Fruit fly (Drosophila melanogaster) whole organism, embryonic: Measurements from ENCODE around the gene CG10222.

ENCODE experiments used
- B-H1 ChIP-seq: fragments of 200-800 bp; sonication (Bioruptor generic); IDR thresholded peaks from 3 replicates; pipeline ENCODE4 v1.3.6; 2022; ENCODE audit warnings: missing biosample characterization, missing genetic modification characterization
- CG15073 ChIP-seq: fragments of 200-800 bp; sonication (Bioruptor generic); optimal IDR thresholded peaks from 2 replicates; lab custom pipeline; 2016; ENCODE audit warnings: missing biosample characterization, missing genetic modification characterization
- CG17328 ChIP-seq: fragments of 200-800 bp; sonication (Bioruptor generic); IDR thresholded peaks from 2 replicates; pipeline ENCODE4 v1.3.6; 2022; ENCODE audit warnings: missing biosample characterization, missing genetic modification characterization
- CG17359 ChIP-seq: fragments of 200-800 bp; sonication (Bioruptor generic); optimal IDR thresholded peaks from 3 replicates; lab custom pipeline; 2018; ENCODE audit warnings: missing biosample characterization, mild to moderate bottlenecking, missing genetic modification characterization, moderate library complexity
- CG17361 ChIP-seq: fragments of 200-800 bp; sonication (Bioruptor generic); IDR thresholded peaks from 3 replicates; pipeline ENCODE4 v1.3.6; 2022; ENCODE audit warnings: missing biosample characterization, missing genetic modification characterization
- CG2678 ChIP-seq: fragments of 200-800 bp; sonication (Bioruptor generic); optimal IDR thresholded peaks from 3 replicates; lab custom pipeline; 2019; ENCODE audit warnings: missing biosample characterization, mild to moderate bottlenecking, missing genetic modification characterization, moderate library complexity
- CG2712 ChIP-seq: fragments of 200-800 bp; optimal IDR thresholded peaks from 3 replicates; lab custom pipeline; 2019; ENCODE audit warnings: missing biosample characterization, mild to moderate bottlenecking, missing genetic modification characterization, moderate library complexity
- CG3065 ChIP-seq: fragments of 200-800 bp; sonication (Bioruptor generic); optimal IDR thresholded peaks from 2 replicates; lab custom pipeline; 2016; ENCODE audit warnings: missing biosample characterization, missing genetic modification characterization
- CG31441 ChIP-seq: fragments of 200-800 bp; sonication (Bioruptor generic); IDR thresholded peaks from 2 replicates; pipeline ENCODE4 v1.3.6; 2022; ENCODE audit warnings: missing biosample characterization, missing genetic modification characterization
- CG42726 ChIP-seq: fragments of 200-800 bp; sonication (Bioruptor generic); IDR thresholded peaks from 2 replicates; pipeline ENCODE4 v1.3.6; 2022; ENCODE audit warnings: missing biosample characterization, missing genetic modification characterization; ENCODE audit not compliant: partially characterized antibody
- CG6683 ChIP-seq: fragments of 200-800 bp; sonication (Bioruptor generic); optimal IDR thresholded peaks from 2 replicates; lab custom pipeline; 2017; ENCODE audit warnings: missing biosample characterization, mild to moderate bottlenecking, missing genetic modification characterization, missing genetic modification reagents
- CG7839 ChIP-seq: fragments of 200-800 bp; sonication (Bioruptor generic); optimal IDR thresholded peaks from 3 replicates; lab custom pipeline; 2018; ENCODE audit warnings: missing biosample characterization, mild to moderate bottlenecking, missing genetic modification characterization, moderate library complexity
- CG8290 ChIP-seq, 3 experiments: fragments of 200-800 bp; sonication (Bioruptor generic); optimal IDR thresholded peaks; 2 replicates each; lab custom pipeline; 2016 to 2019; ENCODE audit warnings: missing biosample characterization in 3 of 3, missing genetic modification characterization in 3 of 3, mild to moderate bottlenecking in 2 of 3, moderate library complexity in 1 of 3
- Ets97D ChIP-seq: fragments of 200-800 bp; sonication (Bioruptor generic); optimal IDR thresholded peaks from 3 replicates; lab custom pipeline; 2016; ENCODE audit warnings: missing biosample characterization, missing genetic modification characterization
- Kr ChIP-seq: fragments of 200-800 bp; sonication (Bioruptor generic); optimal IDR thresholded peaks from 2 replicates; lab custom pipeline; 2017; ENCODE audit warnings: missing biosample characterization, mild to moderate bottlenecking, missing genetic modification characterization
- Lhr ChIP-seq: fragments of 200-800 bp; sonication (Bioruptor generic); optimal IDR thresholded peaks from 3 replicates; lab custom pipeline; 2017; ENCODE audit warnings: mild to moderate bottlenecking, missing biosample characterization, missing genetic modification reagents, missing genetic modification characterization
- Rfx ChIP-seq: fragments of 200-800 bp; sonication (Bioruptor generic); IDR thresholded peaks from 2 replicates; pipeline ENCODE4 v1.3.6; 2022; ENCODE audit warnings: missing biosample characterization, missing genetic modification characterization
- TFAM ChIP-seq: fragments of 200-800 bp; sonication (Bioruptor generic); optimal IDR thresholded peaks from 2 replicates; lab custom pipeline; 2017; ENCODE audit warnings: missing biosample characterization, missing genetic modification characterization, inconsistent platforms
- YL-1 ChIP-seq: fragments of 200-800 bp; sonication (Bioruptor generic); optimal IDR thresholded peaks from 3 replicates; lab custom pipeline; 2017; ENCODE audit warnings: missing biosample characterization, mild to moderate bottlenecking, missing genetic modification characterization
- al ChIP-seq: fragments of 200-800 bp; sonication (Bioruptor generic); IDR thresholded peaks from 2 replicates; pipeline ENCODE4 v1.3.6; 2022; ENCODE audit warnings: missing biosample characterization, missing genetic modification characterization
- bowl ChIP-seq: fragments of 200-800 bp; sonication (Bioruptor generic); IDR thresholded peaks from 2 replicates; pipeline ENCODE4 v1.3.6; 2022; ENCODE audit warnings: missing biosample characterization, missing genetic modification characterization
- chinmo ChIP-seq: fragments of 200-800 bp; sonication (Bioruptor generic); IDR thresholded peaks from 4 replicates; pipeline ENCODE4 v1.3.6; 2022; ENCODE audit warnings: missing biosample characterization, missing genetic modification characterization; ENCODE audit not compliant: partially characterized antibody
- corto ChIP-seq: fragments of 200-800 bp; sonication (Bioruptor generic); optimal IDR thresholded peaks from 2 replicates; lab custom pipeline; 2016; ENCODE audit warnings: missing biosample characterization, mild to moderate bottlenecking, missing genetic modification characterization, moderate library complexity
- exex ChIP-seq: fragments of 200-800 bp; sonication (Bioruptor generic); optimal IDR thresholded peaks from 4 replicates; lab custom pipeline; 2018; ENCODE audit warnings: missing biosample characterization, mild to moderate bottlenecking, missing genetic modification characterization, moderate library complexity
- fd96Cb ChIP-seq: fragments of 200-800 bp; sonication (Bioruptor generic); optimal IDR thresholded peaks from 2 replicates; lab custom pipeline; 2018; ENCODE audit warnings: missing biosample characterization, mild to moderate bottlenecking, missing genetic modification characterization, moderate library complexity
- grn ChIP-seq: fragments of 200-800 bp; sonication (Bioruptor generic); optimal IDR thresholded peaks from 3 replicates; lab custom pipeline; 2017; ENCODE audit warnings: missing biosample characterization, missing genetic modification characterization
- hbn ChIP-seq: fragments of 200-800 bp; sonication (Bioruptor generic); IDR thresholded peaks from 2 replicates; pipeline ENCODE4 v1.3.6; 2022; ENCODE audit warnings: missing biosample characterization, missing genetic modification characterization; ENCODE audit not compliant: partially characterized antibody
- ind ChIP-seq: fragments of 200-800 bp; sonication (Bioruptor generic); optimal IDR thresholded peaks from 3 replicates; lab custom pipeline; 2016; ENCODE audit warnings: missing biosample characterization, missing genetic modification characterization
- jigr1 ChIP-seq: fragments of 200-800 bp; sonication (Bioruptor generic); IDR thresholded peaks from 3 replicates; pipeline ENCODE4 v1.3.6; 2022; ENCODE audit warnings: missing biosample characterization, missing genetic modification characterization
- knrl ChIP-seq: fragments of 200-800 bp; sonication (Bioruptor generic); IDR thresholded peaks from 3 replicates; pipeline ENCODE4 v1.3.6; 2022; ENCODE audit warnings: missing biosample characterization, missing genetic modification characterization; ENCODE audit not compliant: partially characterized antibody
- lilli ChIP-seq: fragments of 200-800 bp; sonication (Bioruptor generic); optimal IDR thresholded peaks from 3 replicates; lab custom pipeline; 2016; ENCODE audit warnings: missing biosample characterization, missing genetic modification characterization
- maf-S ChIP-seq: fragments of 200-800 bp; sonication (Bioruptor generic); optimal IDR thresholded peaks from 2 replicates; lab custom pipeline; 2016; ENCODE audit warnings: missing biosample characterization, missing genetic modification characterization
- pan ChIP-seq, 4 experiments: fragments of >200 bp in 3 of 4; fragments of 200-800 bp in 1 of 4; sonication (Bioruptor generic) in 1 of 4; optimal IDR thresholded peaks in 3 of 4; IDR thresholded peaks in 1 of 4; 2 replicates each; pipeline versions ENCODE4 v1.3.6 to Lab custom; 2017 to 2022; ENCODE audit warnings: missing biosample characterization in 2 of 4, missing genetic modification characterization in 2 of 4, mixed read lengths in 1 of 4
- pfk ChIP-seq: fragments of 200-800 bp; sonication (Bioruptor generic); optimal IDR thresholded peaks from 2 replicates; lab custom pipeline; 2018; ENCODE audit warnings: missing biosample characterization, mild to moderate bottlenecking, missing genetic modification characterization, moderate library complexity
- pros ChIP-seq: fragments of 200-800 bp; sonication (Bioruptor generic); optimal IDR thresholded peaks from 3 replicates; lab custom pipeline; 2019; ENCODE audit warnings: missing biosample characterization, mild to moderate bottlenecking, missing genetic modification characterization, moderate library complexity
- sc ChIP-seq, 3 experiments: fragments of >200 bp in 2 of 3; fragments of 200-800 bp in 1 of 3; sonication (Bioruptor generic) in 1 of 3; optimal IDR thresholded peaks; 2 replicates in 2 of 3; 3 replicates in 1 of 3; lab custom pipeline; 2017; ENCODE audit warnings: mild to moderate bottlenecking in 1 of 3, missing biosample characterization in 1 of 3, missing genetic modification characterization in 1 of 3, missing genetic modification reagents in 1 of 3
- sd ChIP-seq: fragments of 200-800 bp; sonication (Bioruptor generic); optimal IDR thresholded peaks from 3 replicates; lab custom pipeline; 2018; ENCODE audit warnings: missing biosample characterization, mild to moderate bottlenecking, missing genetic modification characterization, moderate library complexity
- sens-2 ChIP-seq: fragments of 200-800 bp; sonication (Bioruptor generic); IDR thresholded peaks from 2 replicates; pipeline ENCODE4 v1.3.6; 2022; ENCODE audit warnings: missing biosample characterization, missing genetic modification characterization
- wdn ChIP-seq: fragments of 200-800 bp; sonication (Bioruptor generic); IDR thresholded peaks from 2 replicates; pipeline ENCODE4 v1.3.6; 2022; ENCODE audit warnings: missing biosample characterization, missing genetic modification characterization
- zen ChIP-seq: fragments of 200-800 bp; sonication (Bioruptor generic); optimal IDR thresholded peaks from 3 replicates; lab custom pipeline; 2018; ENCODE audit warnings: missing biosample characterization, mild to moderate bottlenecking, missing genetic modification characterization, moderate library complexity
- zfh1 ChIP-seq: fragments of 200-800 bp; sonication (Bioruptor generic); IDR thresholded peaks from 3 replicates; pipeline ENCODE4 v1.3.6; 2022; ENCODE audit warnings: missing biosample characterization, missing genetic modification characterization

Gene CG10222

DNA sequence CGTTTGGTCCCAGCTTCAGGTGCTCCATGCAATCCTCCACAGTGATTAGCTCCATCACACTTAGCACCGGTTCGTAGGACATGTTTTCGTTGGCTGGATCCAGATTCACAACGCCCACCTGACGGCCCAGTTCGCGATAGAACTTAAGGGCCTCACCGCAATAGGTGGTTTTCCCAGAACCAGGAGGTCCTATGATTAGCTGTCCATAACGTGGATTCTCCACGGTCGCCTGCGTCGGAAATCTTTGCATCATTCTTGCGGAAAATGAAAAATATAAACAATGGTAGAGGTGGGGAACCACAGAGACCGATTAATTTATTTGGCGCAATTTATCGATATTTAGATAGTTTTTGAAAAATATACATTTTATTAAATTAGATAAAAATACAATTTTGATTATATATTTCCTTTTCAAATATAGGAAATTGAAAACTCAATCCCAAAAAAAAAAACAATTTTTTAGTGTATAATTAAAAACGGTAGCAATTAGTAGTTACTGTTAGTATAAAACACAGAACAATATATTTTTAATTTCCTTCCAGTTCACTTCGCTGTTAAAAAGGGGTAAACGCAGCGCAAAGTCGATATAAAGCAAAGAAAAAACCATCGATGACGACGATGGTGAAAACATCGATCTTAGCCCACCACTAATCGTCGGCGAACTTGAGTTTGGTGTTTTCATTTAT lies at the start of gene CG10222, which contains the start of gene flr (continued):
- TF ChIP-seq CG17361 (GFP tag; lab: Robert Waterston, UW) (peak; percentile 45; the same call in 1 of the 3 replicates), zen (peak; percentile 10), zfh1 (GFP tag; lab: Robert Waterston, UW) (no peak), Rfx (GFP tag; lab: Robert Waterston, UW) (peak; percentile 43; the same call in 1 of the 2 replicates), Kr (GFP tag; lab: Kevin White, UChicago) (peak; percentile 98), TFAM (GFP tag; lab: Kevin White, UChicago) (no peak), CG42726 (GFP tag; lab: Robert Waterston, UW) (0 out of 2 replicates have a peak, but pooled peaks have one; percentile 42), CG2678 (tag; lab: Kevin White, UChicago) (peak; percentile 41), knrl (peak; percentile 79), fd96Cb (tag; lab: Kevin White, UChicago) (no peak), bowl (GFP tag; lab: Robert Waterston, UW) (no peak), Lhr (GFP tag; lab: Kevin White, UChicago) (peak; percentile 9), lilli (GFP tag; lab: Kevin White, UChicago) (peak; percentile 34), pan (optimal IDR thresholded peaks at IDR 0.05; lab: Kevin White, UChicago) (no peak), pan (GFP tag; optimal IDR thresholded peaks at IDR 0.05 in 1 of 2, IDR thresholded peaks at IDR 0.05 in 1 of 2) (no peak), hbn (GFP tag; lab: Robert Waterston, UW) (peak; percentile 66; the same call in 1 of the 2 replicates), CG17328 (GFP tag; lab: Robert Waterston, UW) (no peak), Ets97D (peak; percentile 13), CG15073 (GFP tag; lab: Kevin White, UChicago) (no peak), sc (optimal IDR thresholded peaks at IDR 0.05; lab: Kevin White, UChicago) (no peak), sc (GFP tag; optimal IDR thresholded peaks at IDR 0.05; lab: Kevin White, UChicago) (no peak), jigr1 (GFP tag; lab: Robert Waterston, UW) (peak; percentile 14; the same call in 1 of the 3 replicates), CG3065 (GFP tag; lab: Kevin White, UChicago) (no peak), ind (GFP tag; lab: Kevin White, UChicago) (peak; percentile 12), YL-1 (GFP tag; lab: Kevin White, UChicago) (peak; percentile 1), CG8290 (GFP tag; optimal IDR thresholded peaks at IDR 0.05; lab: Kevin White, UChicago) (peak; percentile 29), CG8290 (tag; optimal IDR thresholded peaks at IDR 0.05; lab: Kevin White, UChicago) (no peak), CG31441 (GFP tag; lab: Robert Waterston, UW) (peak; percentile 45; the same call in 1 of the 2 replicates), chinmo (GFP tag; lab: Robert Waterston, UW) (no peak)

dm6 chr3L:13457133-13457532 lies 44.9 kb upstream of the CG10222 start, which contains the start of gene CG10116:
Gene CG10116 (minus strand): TSS chr3L:13457238.
- TF ChIP-seq al (GFP tag; lab: Robert Waterston, UW) (no peak), pfk (no peak), corto (no peak), grn (peak; percentile 70), sens-2 (GFP tag; lab: Robert Waterston, UW) (peak; percentile 43; the same call in 1 of the 2 replicates), CG2712 (tag; lab: Kevin White, UChicago) (no peak), CG6683 (no peak), CG7839 (tag; lab: Kevin White, UChicago) (no peak), B-H1 (no peak), pros (GFP tag; lab: Kevin White, UChicago) (no peak), wdn (GFP tag; lab: Robert Waterston, UW) (no peak), maf-S (GFP tag; lab: Kevin White, UChicago) (no peak), exex (tag; lab: Kevin White, UChicago) (peak; percentile 78), chinmo (GFP tag; lab: Robert Waterston, UW) (0 out of 4 replicates have a peak, but pooled peaks have one; percentile 38), sd (peak; percentile 87), CG17359 (tag; lab: Kevin White, UChicago) (no peak), Rfx (GFP tag; lab: Robert Waterston, UW) (no peak), jigr1 (GFP tag; lab: Robert Waterston, UW) (no peak)
